Worm (Caenorhabditis elegans): Measurements from ENCODE around the gene ZK1320.2.

DNA sequence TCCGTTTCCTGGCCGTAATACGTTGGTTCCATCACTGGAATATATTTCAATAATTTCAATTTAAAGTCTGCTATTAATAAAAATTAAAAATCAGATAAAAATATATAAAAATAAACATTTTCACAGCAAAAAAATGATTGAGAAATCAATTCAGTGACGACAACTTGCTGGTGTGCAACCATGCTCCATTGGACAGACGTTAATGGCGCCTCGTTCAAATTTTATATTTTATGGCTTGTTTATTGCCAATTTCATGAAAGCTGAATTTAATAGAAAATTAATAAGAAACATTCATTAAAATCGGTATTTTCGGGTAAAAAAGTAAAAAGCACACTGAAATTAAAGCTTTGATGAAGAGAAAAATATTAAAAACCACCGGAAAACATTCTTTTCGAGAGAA is 47.4 kb upstream of the ZK1320.2 start, which contains the start of gene Y53C12A.3:
- TF ChIP-seq hlh-6 (tag; optimal IDR thresholded peaks at IDR 0.05) (no peak), tbx-7 (tag; optimal IDR thresholded peaks at IDR 0.05) (no peak), ceh-2 (tag; optimal IDR thresholded peaks at IDR 0.05) (no peak), nhr-11 (tag; optimal IDR thresholded peaks at IDR 0.05) (no peak), ceh-18 (tag; optimal IDR thresholded peaks at IDR 0.05) (no peak), tbx-2 (tag; optimal IDR thresholded peaks at IDR 0.05) (no peak), pha-4 (tag; optimal IDR thresholded peaks at IDR 0.05) (no peak), dmd-4 (tag; optimal IDR thresholded peaks at IDR 0.05; ENCODE audit: borderline replicate concordance) (no peak)
